Fruit fly (Drosophila melanogaster) whole organism, embryonic: ENCODE data around the gene CG31381.

ENCODE experiments used
- CG13624 ChIP-seq: fragments of 200-800 bp; sonication (Bioruptor generic); optimal IDR thresholded peaks from 2 replicates; lab custom pipeline; 2016; ENCODE audit warnings: missing biosample characterization, missing genetic modification characterization
- CG33557 ChIP-seq: fragments of 200-800 bp; sonication (Bioruptor generic); optimal IDR thresholded peaks from 2 replicates; lab custom pipeline; 2019; ENCODE audit warnings: missing biosample characterization, mild to moderate bottlenecking, missing genetic modification characterization, moderate library complexity
- CG34224 ChIP-seq: fragments of 200-800 bp; sonication (Bioruptor generic); IDR thresholded peaks from 3 replicates; pipeline ENCODE4 v1.3.6; 2022; ENCODE audit warnings: missing biosample characterization, missing genetic modification characterization; ENCODE audit not compliant: partially characterized antibody
- Hr39 ChIP-seq: fragments of >200 bp; optimal IDR thresholded peaks from 2 replicates; lab custom pipeline; 2017
- Sin3A ChIP-seq: fragments of >200 bp; optimal IDR thresholded peaks from 2 replicates; lab custom pipeline; 2018
- ewg ChIP-seq: fragments of 200-800 bp; sonication (Bioruptor generic); optimal IDR thresholded peaks from 3 replicates; lab custom pipeline; 2017; ENCODE audit warnings: mild to moderate bottlenecking, missing biosample characterization, missing genetic modification reagents, missing genetic modification characterization
- fd96Cb ChIP-seq: fragments of 200-800 bp; sonication (Bioruptor generic); optimal IDR thresholded peaks from 2 replicates; lab custom pipeline; 2018; ENCODE audit warnings: missing biosample characterization, mild to moderate bottlenecking, missing genetic modification characterization, moderate library complexity
- insv ChIP-seq, 2 experiments: fragments of 200-800 bp; sonication (Bioruptor generic); optimal IDR thresholded peaks; 3 replicates each; lab custom pipeline; 2016 to 2018; ENCODE audit warnings: missing biosample characterization in 2 of 2, missing genetic modification characterization in 2 of 2
- oc ChIP-seq: fragments of 200-800 bp; sonication (Bioruptor generic); optimal IDR thresholded peaks from 2 replicates; lab custom pipeline; 2018; ENCODE audit warnings: missing biosample characterization, mild to moderate bottlenecking, missing genetic modification characterization, moderate library complexity
- run ChIP-seq: fragments of 200-800 bp; sonication (Bioruptor generic); optimal IDR thresholded peaks from 3 replicates; lab custom pipeline; 2018; ENCODE audit warnings: missing biosample characterization, mild to moderate bottlenecking, missing genetic modification characterization
- sima ChIP-seq: fragments of 200-800 bp; sonication (Bioruptor generic); optimal IDR thresholded peaks from 2 replicates; lab custom pipeline; 2016; ENCODE audit warnings: missing biosample characterization, missing genetic modification characterization
- tap ChIP-seq: fragments of 200-800 bp; optimal IDR thresholded peaks from 3 replicates; lab custom pipeline; 2019; ENCODE audit warnings: missing biosample characterization, mild to moderate bottlenecking, missing genetic modification characterization, moderate library complexity

DNA sequence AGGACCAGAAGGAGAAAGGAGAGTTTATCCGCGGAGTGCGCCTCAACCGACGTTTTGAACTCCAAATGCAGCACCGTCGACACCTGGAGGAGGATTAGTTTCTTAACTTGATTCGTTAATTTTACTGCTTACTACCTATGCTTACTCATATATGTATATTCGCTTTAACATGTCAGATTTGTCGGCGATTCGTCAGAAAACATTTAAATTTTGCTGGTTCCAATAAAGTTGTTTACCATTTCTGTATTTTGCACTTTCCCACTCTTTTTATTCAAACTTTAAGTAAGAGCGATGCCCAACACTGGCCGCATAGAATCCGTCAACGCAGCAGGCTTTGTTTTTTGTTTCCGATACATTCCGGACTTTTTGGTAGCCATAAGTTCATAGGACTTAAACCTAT lies 48.1 kb downstream of the CG31381 start, which contains the start of gene Trf4-2:
- TF ChIP-seq insv (GFP tag; optimal IDR thresholded peaks at IDR 0.05; lab: Kevin White, UChicago): no peak
- no peak for TF ChIP-seq run (tag; lab: Kevin White, UChicago)
- TF ChIP-seq Hr39: no peak
- no peak for TF ChIP-seq fd96Cb (tag; lab: Kevin White, UChicago)
- TF ChIP-seq oc: no peak
- no peak for TF ChIP-seq CG33557
- TF ChIP-seq sima (GFP tag; lab: Kevin White, UChicago): no peak
- TF ChIP-seq CG34224 (GFP tag; lab: Robert Waterston, UW): no peak
- TF ChIP-seq tap (tag; lab: Kevin White, UChicago): no peak
- no peak for TF ChIP-seq Sin3A (lab: Kevin White, UChicago)
- TF ChIP-seq ewg (GFP tag; lab: Kevin White, UChicago): no peak
- TF ChIP-seq CG13624 (GFP tag; lab: Kevin White, UChicago): no peak
